Worm (Caenorhabditis elegans): Measurements from ENCODE around the gene ugt-44.

The ugt-44 gene

ce11 chrIV:10437114-10437513, 32.4 kb upstream of the ugt-44 start:
- no peak for TF ChIP-seq ZK546.5 (tag; optimal IDR thresholded peaks at IDR 0.05)
- no peak for TF ChIP-seq attf-4 (tag; optimal IDR thresholded peaks at IDR 0.05)
- TF ChIP-seq F26F4.8 (GFP tag; conservative IDR thresholded peaks at IDR 0.05) = no peak
- no peak for TF ChIP-seq zip-11 (GFP tag; IDR thresholded peaks at IDR 0.05)
- no peak for TF ChIP-seq daf-19 (GFP tag; conservative IDR thresholded peaks at IDR 0.05)
- no peak for TF ChIP-seq R02D3.7 (tag; optimal IDR thresholded peaks at IDR 0.05)
- TF ChIP-seq ama-1 (optimal IDR thresholded peaks at IDR 0.05) = no peak
- TF ChIP-seq Y48G9A.11 (GFP tag; IDR thresholded peaks at IDR 0.05) = no peak
- TF ChIP-seq saeg-2 (GFP tag; IDR thresholded peaks at IDR 0.05) = no peak
- TF ChIP-seq hif-1 (tag; optimal IDR thresholded peaks at IDR 0.05) = no peak
- TF ChIP-seq jun-1 (tag; optimal IDR thresholded peaks at IDR 0.05) = no peak
- TF ChIP-seq pqm-1 (tag; optimal IDR thresholded peaks at IDR 0.05) = no peak

ce11 chrIV:10438901-10439300, 30.6 kb upstream of the ugt-44 start, which contains the start of gene F13B12.3:
F13B12.3 (plus strand) TSS chrIV:10439123.
- TF ChIP-seq nhr-77 (tag; optimal IDR thresholded peaks at IDR 0.05) (peak; percentile 38), pqm-1 (tag; optimal IDR thresholded peaks at IDR 0.05) (peak; percentile 97), unc-62 (GFP tag; optimal IDR thresholded peaks at IDR 0.05 in 1 of 2) (peak in 1 of 2 experiments; percentile 53), unc-62 (tag; optimal IDR thresholded peaks at IDR 0.05) (no peak), R02D3.7 (tag; optimal IDR thresholded peaks at IDR 0.05) (no peak), nhr-28 (tag; optimal IDR thresholded peaks at IDR 0.05) (peak; percentile 82), dmd-6 (GFP tag; IDR thresholded peaks at IDR 0.05) (peak; percentile 90), dve-1 (tag; optimal IDR thresholded peaks at IDR 0.05; ENCODE audit: insufficient read depth) (no peak), unc-130 (GFP tag; optimal IDR thresholded peaks at IDR 0.05) (no peak), nhr-48 (tag; optimal IDR thresholded peaks at IDR 0.05) (peak; percentile 18), F37D6.2 (tag; optimal IDR thresholded peaks at IDR 0.05) (no peak), daf-16 (GFP tag; optimal IDR thresholded peaks at IDR 0.05) (no peak), daf-16 (tag; optimal IDR thresholded peaks at IDR 0.05) (peak; percentile 79), snpc-4 (tag; optimal IDR thresholded peaks at IDR 0.05) (no peak), gei-8 (GFP tag; optimal IDR thresholded peaks at IDR 0.05) (no peak)

ce11 chrIV:10442904-10443303, 26.6 kb upstream of the ugt-44 start:
- TF ChIP-seq dpl-1 (GFP tag; optimal IDR thresholded peaks at IDR 0.05) (no peak), unc-39 (tag; optimal IDR thresholded peaks at IDR 0.05) (no peak), unc-62 (GFP tag; optimal IDR thresholded peaks at IDR 0.05 in 1 of 2) (peak in 1 of 2 experiments; percentile 51), unc-62 (tag; optimal IDR thresholded peaks at IDR 0.05) (no peak), duxl-1 (tag; optimal IDR thresholded peaks at IDR 0.05; ENCODE audit: poor library complexity) (no peak), T20F7.1 (GFP tag; optimal IDR thresholded peaks at IDR 0.05) (no peak), attf-4 (tag; optimal IDR thresholded peaks at IDR 0.05) (no peak), mep-1 (tag; optimal IDR thresholded peaks at IDR 0.05) (no peak)

- no peak for TF ChIP-seq lin-13 (GFP tag; optimal IDR thresholded peaks at IDR 0.05)
- no peak for TF ChIP-seq nhr-28 (tag; optimal IDR thresholded peaks at IDR 0.05)
- TF ChIP-seq zag-1 (tag; optimal IDR thresholded peaks at IDR 0.05) = no peak
Measured at ce11 chrIV:10443510-10443909, 26.0 kb upstream of the ugt-44 start, which contains the start of gene F13B12.7. F13B12.7 (plus strand) TSS chrIV:10443810.

- TF ChIP-seq tra-1 (GFP tag; IDR thresholded peaks at IDR 0.05) = no peak
- no peak for TF ChIP-seq D1046.2 (GFP tag; IDR thresholded peaks at IDR 0.05)
- no peak for TF ChIP-seq pqm-1 (tag; optimal IDR thresholded peaks at IDR 0.05)
- TF ChIP-seq mxl-2 (GFP tag; conservative IDR thresholded peaks at IDR 0.05) = no peak
Measured at ce11 chrIV:10449799-10450198, 19.7 kb upstream of the ugt-44 start, which contains the start of gene F13B12.4. F13B12.4 (minus strand) TSS chrIV:10449899.

Measured in whole organism, L4 larva.